Worm (Caenorhabditis elegans) whole organism, young adult: Measurements from ENCODE around the gene Y71H2B.8.
A peak's percentile ranks its signal among the peaks of the same experiment; 100 is the strongest.

Source experiments
- B0261.1 ChIP-seq: sonication (generic microtip); optimal IDR thresholded peaks from 2 replicates; lab custom pipeline; 2016; ENCODE audit warnings: mild to moderate bottlenecking, missing genetic modification characterization, moderate library complexity, missing compliant biosample characterization
- C17E4.6 ChIP-seq: fragments of 200-800 bp; sonication (Bioruptor generic); IDR thresholded peaks from 2 replicates; pipeline ENCODE4 v1.3.6; 2022; ENCODE audit warnings: missing genetic modification reagents, missing genetic modification characterization, missing compliant biosample characterization
- D2030.7 ChIP-seq: fragments of 200-800 bp; sonication (Bioruptor generic); IDR thresholded peaks from 2 replicates; pipeline ENCODE4 v1.3.6; 2022; ENCODE audit warnings: missing genetic modification reagents, missing genetic modification characterization, missing compliant biosample characterization
- F10E7.11 ChIP-seq: sonication (generic microtip); optimal IDR thresholded peaks from 2 replicates; lab custom pipeline; 2017; ENCODE audit warnings: mild to moderate bottlenecking, missing genetic modification characterization, moderate library complexity, missing compliant biosample characterization
- F22D6.2 ChIP-seq: sonication (generic microtip); optimal IDR thresholded peaks from 2 replicates; lab custom pipeline; 2016; ENCODE audit warnings: mild to moderate bottlenecking, missing genetic modification characterization, missing compliant biosample characterization
- F33H1.4 ChIP-seq: fragments of 200-800 bp; sonication (Bioruptor generic); IDR thresholded peaks from 2 replicates; pipeline ENCODE4 v1.3.6; 2022; ENCODE audit warnings: missing genetic modification reagents, missing genetic modification characterization, missing compliant biosample characterization
- F39B2.1 ChIP-seq: fragments of 200-800 bp; sonication (Bioruptor generic); IDR thresholded peaks from 2 replicates; pipeline ENCODE4 v1.3.6; 2022; ENCODE audit warnings: missing genetic modification reagents, missing genetic modification characterization, missing compliant biosample characterization
- F57A8.1 ChIP-seq: fragments of 200-800 bp; sonication (Bioruptor generic); optimal IDR thresholded peaks from 2 replicates; lab custom pipeline; 2018; ENCODE audit warnings: mild to moderate bottlenecking, missing genetic modification characterization, moderate library complexity, missing compliant biosample characterization
- K12H6.12 ChIP-seq: fragments of 200-800 bp; sonication (Bioruptor generic); optimal IDR thresholded peaks from 2 replicates; lab custom pipeline; 2018; ENCODE audit warnings: mild to moderate bottlenecking, missing genetic modification characterization, missing compliant biosample characterization
- T07F8.4 ChIP-seq: sonication (generic microtip); optimal IDR thresholded peaks from 2 replicates; lab custom pipeline; 2016; ENCODE audit warnings: mild to moderate bottlenecking, missing genetic modification characterization, moderate library complexity, missing compliant biosample characterization
- Y56A3A.18 ChIP-seq: fragments of 200-800 bp; sonication (Bioruptor generic); IDR thresholded peaks from 2 replicates; pipeline ENCODE4 v1.3.6; 2022; ENCODE audit warnings: missing genetic modification reagents, missing genetic modification characterization, missing compliant biosample characterization
- Y67H2A.10 ChIP-seq: fragments of 200-800 bp; sonication (Bioruptor generic); conservative IDR thresholded peaks from 2 replicates; pipeline ENCODE4 v1.3.6; 2022; ENCODE audit warnings: missing genetic modification reagents, missing genetic modification characterization, missing compliant biosample characterization
- akir-1 ChIP-seq: fragments of 200-800 bp; sonication (Bioruptor generic); optimal IDR thresholded peaks from 2 replicates; lab custom pipeline; 2018; ENCODE audit warnings: mild to moderate bottlenecking, missing genetic modification characterization, moderate library complexity, missing compliant biosample characterization
- ama-1 ChIP-seq, 3 experiments: fragments of 150-350 bp in 1 of 3; sonication (generic microtip) in 2 of 3; optimal IDR thresholded peaks; 2 replicates each; lab custom pipeline; 2014 to 2018; ENCODE audit warnings: missing biosample characterization in 2 of 3, missing genetic modification characterization in 2 of 3, missing genetic modification reagents in 2 of 3
- athp-1 ChIP-seq: sonication (generic microtip); optimal IDR thresholded peaks from 2 replicates; lab custom pipeline; 2017; ENCODE audit warnings: mild to moderate bottlenecking, missing genetic modification characterization, missing compliant biosample characterization
- cebp-2 ChIP-seq: fragments of 200-800 bp; sonication (Bioruptor generic); IDR thresholded peaks from 2 replicates; pipeline ENCODE4 v1.3.6; 2022; ENCODE audit warnings: missing genetic modification characterization, missing compliant biosample characterization
- ceh-79 ChIP-seq: sonication (generic microtip); optimal IDR thresholded peaks from 2 replicates; lab custom pipeline; 2017; ENCODE audit warnings: mild to moderate bottlenecking, missing genetic modification characterization, missing compliant biosample characterization
- ceh-91 ChIP-seq: fragments of 200-800 bp; sonication (Bioruptor generic); IDR thresholded peaks from 2 replicates; pipeline ENCODE4 v1.3.6; 2022; ENCODE audit warnings: missing genetic modification reagents, missing genetic modification characterization, missing compliant biosample characterization
- chd-7 ChIP-seq: sonication (generic microtip); optimal IDR thresholded peaks from 2 replicates; lab custom pipeline; 2016; ENCODE audit warnings: mild to moderate bottlenecking, missing genetic modification characterization, moderate library complexity, missing compliant biosample characterization
- dox-1 ChIP-seq: fragments of 200-800 bp; sonication (Bioruptor generic); IDR thresholded peaks from 2 replicates; pipeline ENCODE4 v1.3.6; 2022; ENCODE audit warnings: missing genetic modification reagents, missing genetic modification characterization, missing compliant biosample characterization
- efl-1 ChIP-seq: fragments of 150-350 bp; optimal IDR thresholded peaks from 2 replicates; lab custom pipeline; 2014; ENCODE audit warnings: missing biosample characterization, missing genetic modification reagents, missing genetic modification characterization
- gei-17 ChIP-seq: fragments of 200-800 bp; sonication (Bioruptor generic); optimal IDR thresholded peaks from 2 replicates; lab custom pipeline; 2018; ENCODE audit warnings: mild to moderate bottlenecking, missing genetic modification characterization, missing compliant biosample characterization
- hlh-26 ChIP-seq: fragments of 200-800 bp; sonication (Bioruptor generic); conservative IDR thresholded peaks from 2 replicates; pipeline ENCODE4 v1.3.6; 2022; ENCODE audit warnings: missing genetic modification reagents, missing genetic modification characterization, missing compliant biosample characterization
- hrde-1 ChIP-seq: sonication (generic microtip); optimal IDR thresholded peaks from 2 replicates; lab custom pipeline; 2016; ENCODE audit warnings: missing genetic modification characterization, mild to moderate bottlenecking, missing compliant biosample characterization, moderate library complexity, missing genotype, missing genetic modification reagents, borderline replicate concordance
- lin-54 ChIP-seq: fragments of 200-800 bp; sonication (Bioruptor generic); optimal IDR thresholded peaks from 2 replicates; lab custom pipeline; 2018; ENCODE audit warnings: mild to moderate bottlenecking, missing genetic modification characterization, missing compliant biosample characterization
- lsl-1 ChIP-seq: fragments of 200-800 bp; sonication (Bioruptor generic); optimal IDR thresholded peaks from 2 replicates; lab custom pipeline; 2018; ENCODE audit warnings: mild to moderate bottlenecking, missing genetic modification characterization, moderate library complexity, missing compliant biosample characterization
- madf-6 ChIP-seq: fragments of 200-800 bp; sonication (Bioruptor generic); IDR thresholded peaks from 2 replicates; pipeline ENCODE4 v1.3.6; 2022; ENCODE audit warnings: missing genetic modification reagents, missing genetic modification characterization, missing compliant biosample characterization
- madf-8 ChIP-seq: fragments of 200-800 bp; sonication (Bioruptor generic); conservative IDR thresholded peaks from 2 replicates; pipeline ENCODE4 v1.3.6; 2022; ENCODE audit warnings: missing genetic modification reagents, missing genetic modification characterization, missing compliant biosample characterization
- mcd-1 ChIP-seq: fragments of 200-800 bp; sonication (Bioruptor generic); IDR thresholded peaks from 2 replicates; pipeline ENCODE4 v1.3.6; 2022; ENCODE audit warnings: missing genetic modification reagents, missing genetic modification characterization, missing compliant biosample characterization
- nfyb-1 ChIP-seq: fragments of 200-800 bp; sonication (Bioruptor generic); IDR thresholded peaks from 2 replicates; pipeline ENCODE4 v1.3.6; 2022; ENCODE audit warnings: missing genetic modification reagents, missing genetic modification characterization, missing compliant biosample characterization
- pbrm-1 ChIP-seq: fragments of 200-800 bp; sonication (Bioruptor generic); IDR thresholded peaks from 2 replicates; pipeline ENCODE4 v1.3.6; 2022; ENCODE audit warnings: missing genetic modification reagents, missing genetic modification characterization, missing compliant biosample characterization
- rcor-1 ChIP-seq: fragments of 200-800 bp; sonication (Bioruptor generic); IDR thresholded peaks from 2 replicates; pipeline ENCODE4 v1.3.6; 2022; ENCODE audit warnings: missing genetic modification reagents, missing genetic modification characterization, missing compliant biosample characterization
- rec-8 ChIP-seq, 2 experiments: sonication (generic microtip); optimal IDR thresholded peaks; 2 replicates each; lab custom pipeline; 2016; ENCODE audit warnings: mild to moderate bottlenecking in 2 of 2, missing genetic modification characterization in 2 of 2, missing genetic modification reagents in 2 of 2, missing genotype in 2 of 2, missing biosample characterization in 1 of 2, missing compliant biosample characterization in 1 of 2, moderate library complexity in 1 of 2
- rpc-1 ChIP-seq, 2 experiments: fragments of 150-350 bp in 1 of 2; sonication (generic microtip) in 1 of 2; optimal IDR thresholded peaks; 2 replicates each; lab custom pipeline; 2014 to 2018; ENCODE audit warnings: missing biosample characterization in 1 of 2, missing genetic modification characterization in 1 of 2, missing genetic modification reagents in 1 of 2, missing genotype in 1 of 2
- sea-2 ChIP-seq: fragments of 200-800 bp; sonication (Bioruptor generic); IDR thresholded peaks from 2 replicates; pipeline ENCODE4 v1.3.6; 2022; ENCODE audit warnings: missing genetic modification characterization, missing compliant biosample characterization
- snpc-1.1 ChIP-seq: sonication (generic microtip); optimal IDR thresholded peaks from 2 replicates; lab custom pipeline; 2017; ENCODE audit warnings: missing genetic modification characterization, mild to moderate bottlenecking, missing compliant biosample characterization, antibody characterized with exemption, moderate library complexity, missing genotype, missing genetic modification reagents; ENCODE audit not compliant: insufficient read depth
- snpc-3.4 ChIP-seq: sonication (generic microtip); optimal IDR thresholded peaks from 2 replicates; lab custom pipeline; 2017; ENCODE audit warnings: missing genetic modification characterization, mild to moderate bottlenecking, missing compliant biosample characterization, antibody characterized with exemption, moderate library complexity, missing genotype, missing genetic modification reagents
- tlf-1 ChIP-seq: fragments of 200-800 bp; sonication (Bioruptor generic); optimal IDR thresholded peaks from 2 replicates; lab custom pipeline; 2018; ENCODE audit warnings: mild to moderate bottlenecking, missing genetic modification characterization, missing compliant biosample characterization
- xnd-1 ChIP-seq: sonication (generic microtip); optimal IDR thresholded peaks from 2 replicates; lab custom pipeline; 2016; ENCODE audit warnings: missing genotype, missing genetic modification reagents, missing genetic modification characterization, missing compliant biosample characterization
- zim-3 ChIP-seq: sonication (generic microtip); optimal IDR thresholded peaks from 2 replicates; lab custom pipeline; 2017; ENCODE audit warnings: mild to moderate bottlenecking, missing genetic modification characterization, moderate library complexity, missing compliant biosample characterization
- ztf-18 ChIP-seq: sonication (generic microtip); optimal IDR thresholded peaks from 2 replicates; lab custom pipeline; 2016; ENCODE audit warnings: missing genotype, mild to moderate bottlenecking, missing genetic modification characterization, missing compliant biosample characterization
- ztf-26 ChIP-seq: sonication (generic microtip); optimal IDR thresholded peaks from 2 replicates; lab custom pipeline; 2017; ENCODE audit warnings: missing genetic modification characterization, missing compliant biosample characterization
- ztf-3 ChIP-seq: fragments of 200-800 bp; sonication (Bioruptor generic); optimal IDR thresholded peaks from 2 replicates; lab custom pipeline; 2018; ENCODE audit warnings: mild to moderate bottlenecking, missing genetic modification characterization, missing compliant biosample characterization
- ztf-6 ChIP-seq: fragments of 200-800 bp; sonication (Bioruptor generic); IDR thresholded peaks from 2 replicates; pipeline ENCODE4 v1.3.6; 2022; ENCODE audit warnings: missing genetic modification reagents, missing genetic modification characterization, missing compliant biosample characterization

The Y71H2B.8 gene

ce11 chrIII:2597753-2598152 lies 18.7 kb downstream of the Y71H2B.8 start, which contains the start of gene mdt-19:
mdt-19 (plus strand) TSS chrIII:2598053.
- TF ChIP-seq cebp-2 (GFP tag; lab: Robert Waterston, UW) (no peak), akir-1 (GFP tag; lab: Kevin White, UChicago) (no peak), ama-1 (optimal IDR thresholded peaks at IDR 0.05; lab: Kevin White, UChicago) (no peak), ama-1 (GFP tag; optimal IDR thresholded peaks at IDR 0.05; lab: Kevin White, UChicago) (no peak), ztf-26 (tag; lab: Kevin White, UChicago) (no peak), Y67H2A.10 (GFP tag; lab: Robert Waterston, UW) (no peak), gei-17 (GFP tag; lab: Kevin White, UChicago) (no peak), zim-3 (tag; lab: Kevin White, UChicago) (no peak), tlf-1 (GFP tag; lab: Kevin White, UChicago) (no peak), B0261.1 (tag; lab: Kevin White, UChicago) (no peak)

- peak; percentile 56 for TF ChIP-seq ceh-91 (GFP tag; lab: Robert Waterston, UW)
- no peak for TF ChIP-seq hlh-26
- TF ChIP-seq K12H6.12 (tag; lab: Kevin White, UChicago): no peak
- peak; percentile 85 for TF ChIP-seq ztf-18 (tag; lab: Kevin White, UChicago)
- 0 out of 2 replicates have a peak, but pooled peaks have one; percentile 26 for TF ChIP-seq C17E4.6 (GFP tag; lab: Robert Waterston, UW)
- no peak for TF ChIP-seq F10E7.11 (tag; lab: Kevin White, UChicago)
- peak; percentile 72 for TF ChIP-seq snpc-3.4 (tag; lab: Kevin White, UChicago)
- peak; percentile 97 for TF ChIP-seq lsl-1 (GFP tag; lab: Kevin White, UChicago)
- TF ChIP-seq nfyb-1 (GFP tag; lab: Robert Waterston, UW): peak; percentile 61; the same call in 1 of the 2 replicates
- no peak for TF ChIP-seq pbrm-1
- peak; percentile 83 for TF ChIP-seq madf-6 (GFP tag; lab: Robert Waterston, UW)
- no peak for TF ChIP-seq chd-7 (tag; lab: Kevin White, UChicago)
- no peak for TF ChIP-seq rec-8 (tag; optimal IDR thresholded peaks at IDR 0.05; lab: Kevin White, UChicago)
- TF ChIP-seq akir-1 (GFP tag; lab: Kevin White, UChicago): no peak
- TF ChIP-seq ztf-6: no peak
- no peak for TF ChIP-seq ama-1 (optimal IDR thresholded peaks at IDR 0.05; lab: Kevin White, UChicago)
- TF ChIP-seq ama-1 (GFP tag; optimal IDR thresholded peaks at IDR 0.05; lab: Kevin White, UChicago): no peak
- no peak for TF ChIP-seq F22D6.2 (tag; lab: Kevin White, UChicago)
- peak; percentile 64 for TF ChIP-seq madf-8 (GFP tag; lab: Robert Waterston, UW)
- no peak for TF ChIP-seq dox-1 (GFP tag; lab: Robert Waterston, UW)
- no peak for TF ChIP-seq Y56A3A.18
- TF ChIP-seq mcd-1 (GFP tag; lab: Robert Waterston, UW): peak; percentile 44; the same call in 1 of the 2 replicates
- peak; percentile 33; the same call in 1 of the 2 replicates for TF ChIP-seq rcor-1
- TF ChIP-seq F39B2.1 (GFP tag; lab: Robert Waterston, UW): no peak
- no peak for TF ChIP-seq ztf-3 (GFP tag; lab: Kevin White, UChicago)
- peak; percentile 77 for TF ChIP-seq xnd-1 (tag; lab: Kevin White, UChicago)
- TF ChIP-seq athp-1: peak; percentile 26
- no peak for TF ChIP-seq F57A8.1 (GFP tag; lab: Kevin White, UChicago)
- TF ChIP-seq ceh-79 (tag; lab: Kevin White, UChicago): no peak
- TF ChIP-seq sea-2 (GFP tag; lab: Robert Waterston, UW): no peak
- peak; percentile 41 for TF ChIP-seq tlf-1 (GFP tag; lab: Kevin White, UChicago)
- TF ChIP-seq F33H1.4 (GFP tag; lab: Robert Waterston, UW): peak; percentile 92
- TF ChIP-seq D2030.7: peak; percentile 53
- TF ChIP-seq efl-1 (GFP tag; lab: Kevin White, UChicago): peak; percentile 19
- peak; percentile 53 for TF ChIP-seq hrde-1 (tag; lab: Kevin White, UChicago)
- peak; percentile 64 for TF ChIP-seq lin-54 (GFP tag; lab: Kevin White, UChicago)
- TF ChIP-seq rpc-1 (optimal IDR thresholded peaks at IDR 0.05; lab: Kevin White, UChicago): no peak
- TF ChIP-seq rpc-1 (tag; optimal IDR thresholded peaks at IDR 0.05; lab: Kevin White, UChicago): no peak
- TF ChIP-seq T07F8.4 (tag; lab: Kevin White, UChicago): no peak
- peak; percentile 26 for TF ChIP-seq snpc-1.1 (tag; lab: Kevin White, UChicago)
Measured at ce11 chrIII:2598491-2599065, 19.5 kb downstream of the Y71H2B.8 start.
